Worm (Caenorhabditis elegans) whole organism, mixed stage, embryonic: ENCODE measurements around the gene nap-1.

Experiments
- ces-1 ChIP-seq: fragments of 150-350 bp; optimal IDR thresholded peaks from 2 replicates; lab custom pipeline; 2014; ENCODE audit warnings: missing biosample characterization, missing genetic modification reagents, missing genetic modification characterization
- elt-1 ChIP-seq: sonication (generic microtip); optimal IDR thresholded peaks from 2 replicates; lab custom pipeline; 2017; ENCODE audit warnings: missing genetic modification characterization, mild to moderate bottlenecking, missing compliant biosample characterization, antibody characterized with exemption, moderate library complexity, borderline replicate concordance; ENCODE audit not compliant: insufficient read depth
- elt-3 ChIP-seq: fragments of 150-350 bp; optimal IDR thresholded peaks from 2 replicates; lab custom pipeline; 2014; ENCODE audit warnings: missing biosample characterization, missing genetic modification characterization
- hlh-1 ChIP-seq: fragments of 150-350 bp; optimal IDR thresholded peaks from 2 replicates; lab custom pipeline; 2014; ENCODE audit warnings: missing biosample characterization, missing genetic modification reagents, missing genetic modification characterization
- mep-1 ChIP-seq: fragments of 150-350 bp; optimal IDR thresholded peaks from 2 replicates; lab custom pipeline; 2017; ENCODE audit warnings: missing biosample characterization, missing genetic modification reagents, missing genetic modification characterization, inconsistent platforms
- pha-4 ChIP-seq: fragments of 150-350 bp; optimal IDR thresholded peaks from 2 replicates; lab custom pipeline; 2018; ENCODE audit warnings: missing biosample characterization, missing genetic modification reagents, missing genetic modification characterization
- snpc-4 ChIP-seq: fragments of 150-350 bp; optimal IDR thresholded peaks from 2 replicates; lab custom pipeline; 2014; ENCODE audit warnings: missing biosample characterization, missing genetic modification characterization

- TF ChIP-seq pha-4 (tag; lab: Kevin White, UChicago) (no peak), elt-3 (tag; lab: Kevin White, UChicago) (no peak), snpc-4 (tag; lab: Kevin White, UChicago) (no peak), ces-1 (no peak), elt-1 (no peak), hlh-1 (no peak), mep-1 (tag; lab: Kevin White, UChicago) (no peak)
These were observed 11.2 kb downstream of the nap-1 start for ce11 chrIV:8367887-8368286.
